Worm (Caenorhabditis elegans): Measurements from ENCODE around the gene mnk-1.
A peak's percentile ranks its signal among the peaks of the same experiment; 100 is the strongest.

The mnk-1 gene

ce11 chrII:10558962-10559415 is 4.1 kb upstream of the mnk-1 start:
- no peak for TF ChIP-seq vab-15 (tag; optimal IDR thresholded peaks at IDR 0.05)
- no peak for TF ChIP-seq nhr-84 (tag; optimal IDR thresholded peaks at IDR 0.05)
- TF ChIP-seq ceh-63 (GFP tag; optimal IDR thresholded peaks at IDR 0.05) = no peak
- TF ChIP-seq zip-4 (GFP tag; optimal IDR thresholded peaks at IDR 0.05) = peak; percentile 53
- TF ChIP-seq zag-1 (tag; optimal IDR thresholded peaks at IDR 0.05) = no peak
- peak; percentile 87 for TF ChIP-seq xbp-1 (tag; optimal IDR thresholded peaks at IDR 0.05)
- TF ChIP-seq hlh-4 (tag; optimal IDR thresholded peaks at IDR 0.05) = no peak
- peak; percentile 22 for TF ChIP-seq C04F5.9 (tag; optimal IDR thresholded peaks at IDR 0.05)
- peak; percentile 82 for TF ChIP-seq mep-1 (tag; optimal IDR thresholded peaks at IDR 0.05)
- peak; percentile 66 to 78 for TF ChIP-seq lin-35 (GFP tag; optimal IDR thresholded peaks at IDR 0.05)
- TF ChIP-seq nhr-20 (tag; optimal IDR thresholded peaks at IDR 0.05) = peak; percentile 95
- no peak for TF ChIP-seq pqm-1 (tag; optimal IDR thresholded peaks at IDR 0.05)
- no peak for TF ChIP-seq lin-15B (tag; optimal IDR thresholded peaks at IDR 0.05)
- TF ChIP-seq skn-1 (tag; optimal IDR thresholded peaks at IDR 0.05) = peak; percentile 45
- TF ChIP-seq egl-27 (tag; optimal IDR thresholded peaks at IDR 0.05) = no peak
- no peak for TF ChIP-seq sptf-1 (tag; optimal IDR thresholded peaks at IDR 0.05)
- TF ChIP-seq rnt-1 (tag; optimal IDR thresholded peaks at IDR 0.05) = peak; percentile 89
- TF ChIP-seq nhr-12 (tag; optimal IDR thresholded peaks at IDR 0.05) = no peak
- TF ChIP-seq isw-1 (GFP tag; IDR thresholded peaks at IDR 0.05) = peak; percentile 58
- no peak for TF ChIP-seq nhr-28 (tag; optimal IDR thresholded peaks at IDR 0.05)
- peak; percentile 88 for TF ChIP-seq nhr-47 (tag; optimal IDR thresholded peaks at IDR 0.05)
- TF ChIP-seq hpl-2 (GFP tag; optimal IDR thresholded peaks at IDR 0.05) = no peak
- peak; percentile 47 to 65 (median 58) for TF ChIP-seq dpl-1 (GFP tag; optimal IDR thresholded peaks at IDR 0.05)
- TF ChIP-seq sox-4 (tag; optimal IDR thresholded peaks at IDR 0.05) = peak; percentile 70
- peak; percentile 76 for TF ChIP-seq ztf-4 (tag; optimal IDR thresholded peaks at IDR 0.05)
- TF ChIP-seq pax-3 (tag; optimal IDR thresholded peaks at IDR 0.05) = peak; percentile 77
- peak; percentile 93 for TF ChIP-seq snu-23 (GFP tag; optimal IDR thresholded peaks at IDR 0.05)
- TF ChIP-seq nhr-76 (tag; optimal IDR thresholded peaks at IDR 0.05) = no peak
- TF ChIP-seq snpc-4 (tag; optimal IDR thresholded peaks at IDR 0.05) = peak; percentile 31
- TF ChIP-seq ceh-90 (tag; optimal IDR thresholded peaks at IDR 0.05) = no peak
- peak; percentile 78 for TF ChIP-seq unc-86 (tag; optimal IDR thresholded peaks at IDR 0.05)
- TF ChIP-seq fkh-10 (GFP tag; optimal IDR thresholded peaks at IDR 0.05) = peak; percentile 10
- TF ChIP-seq egl-13 (tag; optimal IDR thresholded peaks at IDR 0.05) = peak; percentile 51
- TF ChIP-seq Y116A8C.19 (tag; optimal IDR thresholded peaks at IDR 0.05; ENCODE audit: borderline replicate concordance) = no peak
- peak; percentile 12 to 56 (median 37) for TF ChIP-seq ceh-82 (tag; optimal IDR thresholded peaks at IDR 0.05)
- peak; percentile 96 for TF ChIP-seq nhr-71 (tag; optimal IDR thresholded peaks at IDR 0.05)
- TF ChIP-seq fkh-8 (tag; optimal IDR thresholded peaks at IDR 0.05) = peak; percentile 60
- no peak for TF ChIP-seq hlh-17 (GFP tag; optimal IDR thresholded peaks at IDR 0.05; ENCODE audit: borderline replicate concordance)
- peak; percentile 86 for TF ChIP-seq tbx-2 (tag; optimal IDR thresholded peaks at IDR 0.05)
- no peak for TF ChIP-seq alr-1 (tag; optimal IDR thresholded peaks at IDR 0.05; ENCODE audit: borderline replicate concordance)
- TF ChIP-seq unc-30 (tag; optimal IDR thresholded peaks at IDR 0.05) = no peak
- peak; percentile 97 for TF ChIP-seq nhr-85 (tag)
- TF ChIP-seq lin-13 (GFP tag; optimal IDR thresholded peaks at IDR 0.05) = peak; percentile 62
- no peak for TF ChIP-seq unc-98 (GFP tag; IDR thresholded peaks at IDR 0.05)
- TF ChIP-seq nhr-11 (tag; optimal IDR thresholded peaks at IDR 0.05) = peak; percentile 61
- TF ChIP-seq ztf-11 (tag; optimal IDR thresholded peaks at IDR 0.05) = peak in 1 of 2 experiments; percentile 79
- TF ChIP-seq tlp-1 (tag; optimal IDR thresholded peaks at IDR 0.05) = no peak
- TF ChIP-seq swsn-7 (tag; optimal IDR thresholded peaks at IDR 0.05) = peak; percentile 83
- no peak for TF ChIP-seq fos-1 (tag; optimal IDR thresholded peaks at IDR 0.05)
- TF ChIP-seq lsy-2 (tag; optimal IDR thresholded peaks at IDR 0.05) = peak; percentile 67 to 68
- TF ChIP-seq ceh-88 (GFP tag; IDR thresholded peaks at IDR 0.05) = peak; percentile 80
- TF ChIP-seq F16B12.6 (tag; optimal IDR thresholded peaks at IDR 0.05) = no peak
- peak; percentile 87 for TF ChIP-seq mab-9 (GFP tag; IDR thresholded peaks at IDR 0.05)
- TF ChIP-seq nhr-237 (tag; optimal IDR thresholded peaks at IDR 0.05) = no peak
